Worm (Caenorhabditis elegans) whole organism, midembryonic: Measurements from ENCODE around the gene T13C5.9.

ENCODE experiments used
- T22C8.4 ChIP-seq: fragments of 200-800 bp; sonication (Bioruptor generic); IDR thresholded peaks from 2 replicates; pipeline ENCODE4 v1.3.6; 2022; ENCODE audit warnings: missing genetic modification characterization, missing compliant biosample characterization
- cog-1 ChIP-seq: sonication (generic microtip); optimal IDR thresholded peaks from 2 replicates; lab custom pipeline; 2016; ENCODE audit warnings: missing genetic modification characterization, missing compliant biosample characterization
- flt-1 ChIP-seq: fragments of 200-800 bp; sonication (Bioruptor generic); IDR thresholded peaks from 2 replicates; pipeline ENCODE4 v1.3.6; 2022; ENCODE audit warnings: missing genetic modification characterization, missing compliant biosample characterization
- klf-2 ChIP-seq: fragments of 200-800 bp; sonication (Bioruptor generic); conservative IDR thresholded peaks from 2 replicates; pipeline ENCODE4 v1.3.6; 2022; ENCODE audit warnings: missing genetic modification reagents, missing genetic modification characterization, missing compliant biosample characterization
- med-1 ChIP-seq: sonication (generic microtip); optimal IDR thresholded peaks from 2 replicates; lab custom pipeline; 2017; ENCODE audit warnings: missing genetic modification characterization, mild to moderate bottlenecking, missing compliant biosample characterization, antibody characterized with exemption, missing genetic modification reagents; ENCODE audit not compliant: insufficient read depth
- ref-1 ChIP-seq: fragments of 200-800 bp; sonication (Bioruptor generic); conservative IDR thresholded peaks from 2 replicates; pipeline ENCODE4 v1.3.6; 2022; ENCODE audit warnings: missing genetic modification reagents, missing genetic modification characterization, missing compliant biosample characterization
- tab-1 ChIP-seq: fragments of 200-800 bp; sonication (Bioruptor generic); IDR thresholded peaks from 2 replicates; pipeline ENCODE4 v1.3.6; 2022; ENCODE audit warnings: missing genetic modification characterization, missing compliant biosample characterization
- ztf-23 ChIP-seq: fragments of 200-800 bp; sonication (Bioruptor generic); IDR thresholded peaks from 2 replicates; pipeline ENCODE4 v1.3.6; 2022; ENCODE audit warnings: missing genetic modification reagents, missing genetic modification characterization, missing compliant biosample characterization
- ztf-29 ChIP-seq: fragments of 200-800 bp; sonication (Bioruptor generic); IDR thresholded peaks from 2 replicates; pipeline ENCODE4 v1.3.6; 2022; ENCODE audit warnings: missing genetic modification reagents, missing genetic modification characterization, missing compliant biosample characterization

Gene T13C5.9

DNA sequence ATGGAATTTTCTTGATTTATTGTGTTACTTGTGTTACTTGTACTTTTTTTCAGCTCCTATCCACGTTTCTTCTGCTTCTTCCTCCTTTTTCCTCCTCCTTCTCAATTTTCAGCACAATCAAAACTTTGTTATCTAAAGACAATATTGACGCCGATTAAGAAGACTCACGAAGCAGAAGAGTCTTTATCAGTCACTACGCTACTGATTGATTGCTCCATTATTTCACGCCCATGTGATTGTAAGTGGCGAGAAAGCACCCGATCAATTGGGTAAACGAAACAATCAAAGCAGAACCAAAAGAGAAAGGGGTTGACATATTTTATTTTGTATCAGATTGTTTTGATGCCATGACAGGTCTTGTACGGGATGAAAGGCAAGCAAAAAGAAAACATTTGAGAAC, 20.8 kb upstream of the T13C5.9 start, which contains the start of gene T25B2.2:
Gene T25B2.2, plus strand, starts transcription at position 392 of the 400 bp plus-strand sequence.
- TF ChIP-seq cog-1: no peak
- no peak for TF ChIP-seq med-1
- no peak for TF ChIP-seq klf-2 (GFP tag; lab: Robert Waterston, UW)
- TF ChIP-seq ref-1 (GFP tag; lab: Robert Waterston, UW): no peak
- no peak for TF ChIP-seq tab-1 (GFP tag; lab: Robert Waterston, UW)
- TF ChIP-seq ztf-23 (GFP tag; lab: Robert Waterston, UW): no peak
- no peak for TF ChIP-seq flt-1

DNA sequence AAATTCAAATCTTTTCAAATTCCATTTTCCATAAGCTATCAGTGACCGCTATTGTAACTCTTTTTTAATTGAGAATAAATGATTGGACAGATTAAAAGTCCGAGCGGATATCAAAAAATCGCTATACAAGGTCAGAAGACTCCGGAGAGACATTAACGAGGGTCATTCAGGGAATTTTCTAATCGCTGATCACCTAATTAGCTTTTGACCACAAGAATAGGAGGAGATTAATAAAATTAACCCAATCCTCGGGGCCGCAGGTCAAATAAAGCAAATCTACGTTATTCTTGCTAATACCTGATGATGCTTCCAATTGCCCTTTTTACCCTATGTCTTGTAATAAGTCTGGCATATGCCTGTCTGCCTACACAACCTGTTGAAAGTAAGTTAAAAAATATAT, 16.4 kb upstream of the T13C5.9 start, which contains the start of gene T25B2.1:
Gene T25B2.1, plus strand, starts transcription at position 301 of the 400 bp plus-strand sequence.
- TF ChIP-seq ztf-23 (GFP tag; lab: Robert Waterston, UW) (no peak), flt-1 (no peak), tab-1 (GFP tag; lab: Robert Waterston, UW) (no peak), ztf-29 (GFP tag; lab: Robert Waterston, UW) (no peak), cog-1 (no peak), ref-1 (GFP tag; lab: Robert Waterston, UW) (no peak), med-1 (no peak), T22C8.4 (GFP tag; lab: Robert Waterston, UW) (no peak), klf-2 (GFP tag; lab: Robert Waterston, UW) (no peak)

DNA sequence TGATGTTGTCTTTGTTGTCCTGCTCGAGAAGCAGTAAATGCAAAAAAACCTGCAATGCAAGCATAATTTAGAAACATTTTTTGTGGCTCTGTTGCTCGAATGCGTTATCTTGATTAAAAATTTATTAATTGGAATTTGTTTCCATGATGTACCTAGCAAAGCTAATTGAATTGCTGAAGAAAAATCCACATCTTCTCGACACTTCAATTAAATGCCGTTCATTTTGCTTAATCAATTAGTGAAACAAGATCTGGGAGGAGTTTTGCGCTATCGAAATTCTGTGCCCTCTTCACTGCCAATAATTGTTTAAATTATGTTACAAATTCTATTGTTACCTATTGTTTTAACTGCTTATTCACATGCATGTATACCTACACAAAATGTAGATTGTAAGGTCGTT, 14.2 kb upstream of the T13C5.9 start, which contains the start of gene T25B2.3:
Gene T25B2.3, plus strand, starts transcription at position 301 of the 400 bp plus-strand sequence.
- no peak for TF ChIP-seq klf-2 (GFP tag; lab: Robert Waterston, UW)
- no peak for TF ChIP-seq med-1
- no peak for TF ChIP-seq ref-1 (GFP tag; lab: Robert Waterston, UW)
- TF ChIP-seq T22C8.4 (GFP tag; lab: Robert Waterston, UW): no peak
- no peak for TF ChIP-seq tab-1 (GFP tag; lab: Robert Waterston, UW)
- TF ChIP-seq flt-1: no peak
- no peak for TF ChIP-seq cog-1
- TF ChIP-seq ztf-23 (GFP tag; lab: Robert Waterston, UW): no peak
- no peak for TF ChIP-seq ztf-29 (GFP tag; lab: Robert Waterston, UW)

DNA sequence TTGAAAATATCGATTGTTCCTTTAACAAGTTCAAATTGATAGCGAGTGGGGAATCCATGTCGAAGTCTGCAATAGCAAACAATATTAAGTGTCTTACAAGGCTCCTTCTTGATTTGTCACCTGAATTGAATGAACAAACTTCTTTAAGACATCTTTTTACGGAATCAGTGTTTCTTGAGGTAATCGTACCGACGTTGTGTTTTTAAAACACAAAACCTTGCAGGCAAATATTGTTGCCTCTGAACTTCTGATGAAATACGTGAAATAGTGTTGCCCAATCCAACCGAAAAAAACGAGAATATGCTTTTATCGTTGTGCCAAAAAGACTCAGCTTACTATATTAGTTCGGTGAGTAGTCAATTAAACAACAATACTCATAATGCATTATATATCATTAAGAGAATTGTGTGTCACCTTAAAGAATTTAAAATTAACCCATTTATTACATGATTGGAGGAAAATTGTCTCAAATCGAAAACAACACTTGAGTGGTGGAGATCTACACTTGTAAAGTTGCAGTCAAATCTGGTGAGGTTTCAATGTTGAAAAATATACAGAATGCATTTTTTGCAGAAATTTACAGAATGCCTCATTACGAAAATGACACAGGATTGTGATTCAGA, 12.0 kb upstream of the T13C5.9 start, which contains the start of the genes T25B2.4 and T13C5.3:
Gene T25B2.4, plus strand, starts transcription at position 301 of the 623 bp plus-strand sequence.
Gene T13C5.3, plus strand, starts transcription at position 573 of the 623 bp plus-strand sequence.
- TF ChIP-seq med-1 (no peak), cog-1 (no peak), ztf-23 (GFP tag; lab: Robert Waterston, UW) (no peak), klf-2 (GFP tag; lab: Robert Waterston, UW) (no peak), flt-1 (no peak), ref-1 (GFP tag; lab: Robert Waterston, UW) (no peak), T22C8.4 (GFP tag; lab: Robert Waterston, UW) (no peak), ztf-29 (GFP tag; lab: Robert Waterston, UW) (no peak)

DNA sequence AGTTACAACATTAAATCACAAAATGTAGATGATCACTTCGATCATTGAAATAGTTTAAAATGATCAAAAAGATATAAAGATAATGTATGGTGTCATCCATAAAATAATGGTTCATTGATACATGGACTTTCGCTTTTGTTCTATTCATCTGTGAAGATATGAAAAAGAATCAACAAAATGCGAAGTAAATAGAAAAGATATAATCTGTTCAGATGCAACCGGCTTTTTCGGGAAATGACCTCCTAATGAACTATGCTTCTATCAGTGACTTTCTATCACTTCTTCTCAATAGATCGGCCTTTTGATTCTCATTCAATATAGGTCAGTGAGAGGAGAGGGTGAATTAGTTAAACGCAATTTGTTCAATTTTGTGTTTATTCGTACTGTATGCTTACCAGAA, 11.1 kb upstream of the T13C5.9 start:
- TF ChIP-seq klf-2 (GFP tag; lab: Robert Waterston, UW) (no peak), cog-1 (no peak), ztf-29 (GFP tag; lab: Robert Waterston, UW) (no peak), ref-1 (GFP tag; lab: Robert Waterston, UW) (no peak), T22C8.4 (GFP tag; lab: Robert Waterston, UW) (no peak), flt-1 (no peak), ztf-23 (GFP tag; lab: Robert Waterston, UW) (no peak), med-1 (no peak), tab-1 (GFP tag; lab: Robert Waterston, UW) (no peak)

DNA sequence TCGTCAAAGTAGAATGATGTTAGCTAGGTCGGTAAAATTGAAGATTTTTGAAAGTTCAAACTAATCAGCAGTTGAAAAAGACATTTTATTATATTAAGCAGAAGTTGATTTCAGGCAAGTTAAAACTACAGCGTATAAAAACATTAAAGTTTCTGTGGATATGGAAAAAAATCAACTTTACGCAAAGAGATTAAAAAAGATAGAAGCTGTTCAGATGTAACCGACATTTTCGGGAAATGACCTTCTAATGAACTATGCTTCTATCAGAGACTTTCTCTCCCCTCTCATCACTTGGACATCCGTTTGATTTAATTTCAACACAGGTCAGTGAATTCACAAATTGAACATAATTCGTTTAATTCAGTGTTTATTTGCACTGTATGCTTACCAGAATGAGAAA, 9.8 kb upstream of the T13C5.9 start, which contains the start of gene T13C5.7:
Gene T13C5.7, plus strand, starts transcription at position 301 of the 400 bp plus-strand sequence.
- TF ChIP-seq tab-1 (GFP tag; lab: Robert Waterston, UW): no peak

DNA sequence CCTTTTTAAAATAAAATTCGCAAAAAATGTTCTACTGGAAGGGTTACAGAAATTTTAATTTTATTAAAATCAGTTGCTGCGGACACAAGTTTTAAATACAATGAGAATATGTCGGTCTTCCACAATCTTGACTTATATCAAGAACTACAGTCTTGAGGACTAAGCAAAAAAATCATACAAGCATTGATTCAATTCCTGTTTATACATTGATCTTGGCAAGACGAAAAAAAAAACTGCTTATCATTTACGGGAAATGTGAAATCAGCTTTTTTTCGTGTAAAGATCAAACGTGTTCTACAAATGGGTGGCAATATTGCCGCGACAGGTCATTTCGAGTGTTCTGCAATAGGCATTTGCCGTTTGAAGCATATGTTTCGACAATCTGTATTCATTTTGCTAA, 5.3 kb upstream of the T13C5.9 start, which contains the start of gene T13C5.2:
Gene T13C5.2, plus strand, starts transcription at position 301 of the 400 bp plus-strand sequence.
- TF ChIP-seq ref-1 (GFP tag; lab: Robert Waterston, UW): no peak

DNA sequence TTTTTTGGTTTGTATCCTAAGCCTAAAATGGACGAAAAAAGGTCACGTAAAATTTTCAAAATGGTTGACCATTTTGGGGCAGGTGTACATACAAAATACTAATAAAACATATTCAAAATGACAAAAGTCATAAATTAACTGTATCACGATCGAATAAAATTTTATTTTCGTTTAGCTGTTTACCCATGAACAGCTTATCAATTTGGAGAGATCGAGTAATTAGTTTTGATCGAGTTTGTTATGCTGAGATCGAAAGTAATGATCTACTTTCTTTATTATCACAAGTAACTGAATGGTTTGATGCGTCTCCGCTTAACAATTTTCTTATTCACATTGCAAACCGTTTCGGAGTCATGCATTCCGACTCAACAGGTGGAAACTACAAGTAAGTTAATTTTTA, 2.2 kb upstream of the T13C5.9 start, which contains the start of gene T13C5.10:
Gene T13C5.10, plus strand, starts transcription at position 301 of the 400 bp plus-strand sequence.
- TF ChIP-seq tab-1 (GFP tag; lab: Robert Waterston, UW) (no peak), flt-1 (no peak), ztf-23 (GFP tag; lab: Robert Waterston, UW) (no peak), ztf-29 (GFP tag; lab: Robert Waterston, UW) (no peak), cog-1 (no peak), med-1 (no peak), T22C8.4 (GFP tag; lab: Robert Waterston, UW) (no peak), klf-2 (GFP tag; lab: Robert Waterston, UW) (no peak), ref-1 (GFP tag; lab: Robert Waterston, UW) (no peak)

DNA sequence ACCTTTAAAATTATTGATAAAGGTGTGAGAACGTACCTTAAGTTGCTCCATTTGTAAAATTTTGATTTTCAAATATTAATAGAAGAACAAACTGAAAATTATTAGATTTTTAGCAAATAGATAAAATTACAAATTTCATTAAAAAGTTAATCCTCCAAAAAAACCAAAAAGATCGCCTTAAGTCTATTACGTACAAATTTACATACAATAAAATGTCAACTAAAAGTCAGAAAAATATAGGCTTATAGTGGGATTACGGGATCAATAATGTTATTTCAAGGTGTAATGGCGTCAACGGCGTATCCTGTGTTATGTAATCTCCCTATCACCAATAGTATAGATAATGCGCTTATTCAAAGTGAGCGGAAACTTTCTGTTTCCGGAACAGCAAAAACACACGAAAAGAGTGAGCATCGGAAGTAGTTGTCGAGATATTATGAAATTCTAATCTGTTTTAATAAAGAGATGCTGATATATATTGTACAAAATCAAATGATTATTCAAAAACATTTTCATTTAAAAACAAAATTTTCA, 4.2 kb downstream of the T13C5.9 start, which contains the start of gene ceh-54:
Gene ceh-54, minus strand, starts transcription at position 51 of the 534 bp plus-strand sequence.
- TF ChIP-seq flt-1 (no peak), ztf-23 (GFP tag; lab: Robert Waterston, UW) (no peak), cog-1 (no peak), T22C8.4 (GFP tag; lab: Robert Waterston, UW) (no peak), med-1 (no peak), ref-1 (GFP tag; lab: Robert Waterston, UW) (no peak), klf-2 (GFP tag; lab: Robert Waterston, UW) (no peak), tab-1 (GFP tag; lab: Robert Waterston, UW) (no peak), ztf-29 (GFP tag; lab: Robert Waterston, UW) (no peak)

DNA sequence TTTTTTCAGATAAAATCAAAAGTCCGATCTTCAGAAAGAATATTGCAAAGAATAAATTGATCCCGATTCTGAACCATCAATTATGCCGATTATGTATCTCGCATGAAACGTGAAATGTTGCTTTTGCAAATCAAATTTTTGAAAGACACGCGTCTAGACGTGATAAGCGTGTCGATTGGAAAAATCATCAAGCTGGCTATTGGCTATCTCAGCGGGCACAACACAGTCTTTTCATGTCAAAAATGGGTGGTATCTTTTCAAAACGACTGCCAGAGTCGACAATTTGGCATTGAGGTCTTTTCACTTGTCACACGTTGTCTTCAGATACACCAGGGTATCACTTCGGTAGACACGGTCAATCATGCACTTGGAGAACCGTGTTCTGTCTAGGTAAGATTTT, 6.6 kb downstream of the T13C5.9 start, which contains the start of gene daf-9:
Gene daf-9, plus strand, starts transcription at position 301 of the 400 bp plus-strand sequence.
- TF ChIP-seq ztf-23 (GFP tag; lab: Robert Waterston, UW) (no peak), cog-1 (no peak), T22C8.4 (GFP tag; lab: Robert Waterston, UW) (no peak), med-1 (no peak), tab-1 (GFP tag; lab: Robert Waterston, UW) (no peak)
